Fruit fly (Drosophila melanogaster) whole organism, embryonic: ENCODE results near the gene teq.

ENCODE experiments used
- Aef1 ChIP-seq: fragments of 200-800 bp; sonication (Bioruptor generic); IDR thresholded peaks from 3 replicates; pipeline ENCODE4 v1.3.6; 2022; ENCODE audit warnings: missing biosample characterization, missing genetic modification characterization
- Atf6 ChIP-seq: fragments of 200-800 bp; sonication (Bioruptor generic); IDR thresholded peaks from 2 replicates; pipeline ENCODE4 v1.3.6; 2022; ENCODE audit warnings: missing biosample characterization, missing genetic modification characterization
- BtbVII ChIP-seq: fragments of 200-800 bp; sonication (Bioruptor generic); optimal IDR thresholded peaks from 3 replicates; lab custom pipeline; 2017; ENCODE audit warnings: missing biosample characterization, mild to moderate bottlenecking, missing genetic modification characterization
- CG10274 ChIP-seq: fragments of 200-800 bp; sonication (Bioruptor generic); optimal IDR thresholded peaks from 3 replicates; lab custom pipeline; 2017; ENCODE audit warnings: missing biosample characterization, mild to moderate bottlenecking, missing genetic modification characterization
- CG11695 ChIP-seq: fragments of 200-800 bp; sonication (Bioruptor generic); IDR thresholded peaks from 3 replicates; pipeline ENCODE4 v1.3.6; 2022; ENCODE audit warnings: missing biosample characterization, missing genetic modification characterization
- CG14710 ChIP-seq: fragments of 200-800 bp; sonication (Bioruptor generic); optimal IDR thresholded peaks from 3 replicates; lab custom pipeline; 2019; ENCODE audit warnings: missing biosample characterization, mild to moderate bottlenecking, missing genetic modification characterization, moderate library complexity
- CG14860 ChIP-seq: fragments of 200-800 bp; sonication (Bioruptor generic); IDR thresholded peaks from 3 replicates; pipeline ENCODE4 v1.3.6; 2022; ENCODE audit warnings: missing biosample characterization, missing genetic modification characterization; ENCODE audit not compliant: partially characterized antibody
- CG15011 ChIP-seq: fragments of 200-800 bp; sonication (Bioruptor generic); optimal IDR thresholded peaks from 3 replicates; lab custom pipeline; 2018; ENCODE audit warnings: missing biosample characterization, mild to moderate bottlenecking, missing genetic modification characterization
- CG16779 ChIP-seq: fragments of 200-800 bp; sonication (Bioruptor generic); IDR thresholded peaks from 2 replicates; pipeline ENCODE4 v1.3.6; 2022; ENCODE audit warnings: missing biosample characterization, missing genetic modification characterization
- CG16813 ChIP-seq: fragments of 200-800 bp; sonication (Bioruptor generic); IDR thresholded peaks from 3 replicates; pipeline ENCODE4 v1.3.6; 2022; ENCODE audit warnings: missing biosample characterization, missing genetic modification characterization; ENCODE audit not compliant: partially characterized antibody
- CG16863 ChIP-seq: fragments of 200-800 bp; sonication (Bioruptor generic); optimal IDR thresholded peaks from 3 replicates; lab custom pipeline; 2016; ENCODE audit warnings: missing biosample characterization, missing genetic modification characterization
- CG18011 ChIP-seq: fragments of 200-800 bp; sonication (Bioruptor generic); optimal IDR thresholded peaks from 2 replicates; lab custom pipeline; 2017; ENCODE audit warnings: missing biosample characterization, missing genetic modification characterization, mild to moderate bottlenecking, moderate library complexity, missing genotype
- CG31388 ChIP-seq: fragments of 200-800 bp; sonication (Bioruptor generic); optimal IDR thresholded peaks from 2 replicates; lab custom pipeline; 2016; ENCODE audit warnings: missing biosample characterization, missing genetic modification characterization
- CG32767 ChIP-seq: fragments of 200-800 bp; sonication (Bioruptor generic); IDR thresholded peaks from 2 replicates; pipeline ENCODE4 v1.3.6; 2022; ENCODE audit warnings: missing biosample characterization, missing genetic modification characterization
- CG34224 ChIP-seq: fragments of 200-800 bp; sonication (Bioruptor generic); IDR thresholded peaks from 3 replicates; pipeline ENCODE4 v1.3.6; 2022; ENCODE audit warnings: missing biosample characterization, missing genetic modification characterization; ENCODE audit not compliant: partially characterized antibody
- CG4424 ChIP-seq: fragments of 200-800 bp; sonication (Bioruptor generic); optimal IDR thresholded peaks from 3 replicates; lab custom pipeline; 2016; ENCODE audit warnings: missing biosample characterization, missing genetic modification characterization
- CG6175 ChIP-seq: fragments of 200-800 bp; sonication (Bioruptor generic); IDR thresholded peaks from 3 replicates; pipeline ENCODE4 v1.3.6; 2022; ENCODE audit warnings: missing biosample characterization, missing genetic modification characterization
- CG6654 ChIP-seq: fragments of 200-800 bp; sonication (Bioruptor generic); optimal IDR thresholded peaks from 2 replicates; lab custom pipeline; 2017; ENCODE audit warnings: missing biosample characterization, mild to moderate bottlenecking, missing genetic modification characterization
- CG6689 ChIP-seq: fragments of 200-800 bp; sonication (Bioruptor generic); IDR thresholded peaks from 2 replicates; pipeline ENCODE4 v1.3.6; 2022; ENCODE audit warnings: missing biosample characterization, missing genetic modification characterization
- CG7839 ChIP-seq: fragments of 200-800 bp; sonication (Bioruptor generic); optimal IDR thresholded peaks from 3 replicates; lab custom pipeline; 2018; ENCODE audit warnings: missing biosample characterization, mild to moderate bottlenecking, missing genetic modification characterization, moderate library complexity
- CG8089 ChIP-seq: fragments of 200-800 bp; sonication (Bioruptor generic); optimal IDR thresholded peaks from 3 replicates; lab custom pipeline; 2016; ENCODE audit warnings: missing biosample characterization, missing genetic modification characterization
- D19A ChIP-seq: fragments of 200-800 bp; optimal IDR thresholded peaks from 3 replicates; lab custom pipeline; 2019; ENCODE audit warnings: missing biosample characterization, mild to moderate bottlenecking, missing genetic modification characterization, moderate library complexity
- Dbx ChIP-seq: fragments of 200-800 bp; sonication (Bioruptor generic); IDR thresholded peaks from 3 replicates; pipeline ENCODE4 v1.3.6; 2022; ENCODE audit warnings: missing biosample characterization, missing genetic modification characterization
- Dip2 ChIP-seq: fragments of 200-800 bp; sonication (Bioruptor generic); IDR thresholded peaks from 2 replicates; pipeline ENCODE4 v1.3.6; 2022; ENCODE audit warnings: missing biosample characterization, missing genetic modification characterization
- Dp ChIP-seq: fragments of 200-800 bp; sonication (Bioruptor generic); optimal IDR thresholded peaks from 2 replicates; lab custom pipeline; 2018; ENCODE audit warnings: missing biosample characterization, mild to moderate bottlenecking, missing genetic modification characterization, moderate library complexity
- Ets65A ChIP-seq: fragments of 200-800 bp; sonication (Bioruptor generic); peaks from one replicate; lab custom pipeline; 2016; ENCODE audit warnings: missing biosample characterization, missing genetic modification characterization
- Hmr ChIP-seq: fragments of 200-800 bp; sonication (Bioruptor generic); optimal IDR thresholded peaks from 3 replicates; lab custom pipeline; 2017; ENCODE audit warnings: mild to moderate bottlenecking, missing biosample characterization, missing genetic modification reagents, missing genetic modification characterization
- Hr3 ChIP-seq: fragments of 200-800 bp; sonication (Bioruptor generic); optimal IDR thresholded peaks from 3 replicates; lab custom pipeline; 2016; ENCODE audit warnings: missing biosample characterization, missing genetic modification characterization
- Kr ChIP-seq: fragments of 200-800 bp; sonication (Bioruptor generic); optimal IDR thresholded peaks from 2 replicates; lab custom pipeline; 2017; ENCODE audit warnings: missing biosample characterization, mild to moderate bottlenecking, missing genetic modification characterization
- PHDP ChIP-seq: fragments of 200-800 bp; sonication (Bioruptor generic); optimal IDR thresholded peaks from 3 replicates; lab custom pipeline; 2018; ENCODE audit warnings: missing biosample characterization, mild to moderate bottlenecking, missing genetic modification characterization, moderate library complexity
- Ptx1 ChIP-seq: fragments of 200-800 bp; sonication (Bioruptor generic); IDR thresholded peaks from 2 replicates; pipeline ENCODE4 v1.3.6; 2022; ENCODE audit warnings: missing biosample characterization, missing genetic modification characterization
- Sin3A ChIP-seq: fragments of >200 bp; optimal IDR thresholded peaks from 2 replicates; lab custom pipeline; 2018
- amos ChIP-seq: fragments of 200-800 bp; sonication (Bioruptor generic); IDR thresholded peaks from 2 replicates; pipeline ENCODE4 v1.3.6; 2022; ENCODE audit warnings: missing biosample characterization, missing genetic modification characterization; ENCODE audit not compliant: partially characterized antibody
- ara ChIP-seq: fragments of 200-800 bp; sonication (Bioruptor generic); IDR thresholded peaks from 2 replicates; pipeline ENCODE4 v1.3.6; 2022; ENCODE audit warnings: missing biosample characterization, missing genetic modification characterization
- chn ChIP-seq: fragments of 200-800 bp; sonication (Bioruptor generic); optimal IDR thresholded peaks from 2 replicates; lab custom pipeline; 2016; ENCODE audit warnings: missing biosample characterization, missing genetic modification characterization
- dimm ChIP-seq: fragments of 200-800 bp; sonication (Bioruptor generic); IDR thresholded peaks from 2 replicates; pipeline ENCODE4 v1.3.6; 2022; ENCODE audit warnings: missing biosample characterization, missing genetic modification characterization
- dpn ChIP-seq, 2 experiments: fragments of 200-800 bp; sonication (Bioruptor generic); optimal IDR thresholded peaks; 3 replicates each; lab custom pipeline; 2016; ENCODE audit warnings: missing biosample characterization in 2 of 2, missing genetic modification characterization in 2 of 2
- ftz-f1 ChIP-seq: fragments of 200-800 bp; sonication (Bioruptor generic); optimal IDR thresholded peaks from 2 replicates; lab custom pipeline; 2016; ENCODE audit warnings: missing biosample characterization, missing genetic modification characterization
- fu2 ChIP-seq: fragments of 200-800 bp; sonication (Bioruptor generic); optimal IDR thresholded peaks from 2 replicates; lab custom pipeline; 2016; ENCODE audit warnings: missing biosample characterization, missing genetic modification characterization
- gro ChIP-seq: fragments of 200-800 bp; sonication (Bioruptor generic); optimal IDR thresholded peaks from 2 replicates; lab custom pipeline; 2016; ENCODE audit warnings: missing biosample characterization, missing genetic modification characterization
- gsb-n ChIP-seq: fragments of 200-800 bp; sonication (Bioruptor generic); optimal IDR thresholded peaks from 3 replicates; lab custom pipeline; 2018; ENCODE audit warnings: missing biosample characterization, mild to moderate bottlenecking, missing genetic modification characterization
- inv ChIP-seq: fragments of 200-800 bp; sonication (Bioruptor generic); IDR thresholded peaks from 2 replicates; pipeline ENCODE4 v1.3.6; 2022; ENCODE audit warnings: missing biosample characterization, missing genetic modification characterization; ENCODE audit not compliant: partially characterized antibody
- kni ChIP-seq: fragments of 200-800 bp; sonication (Bioruptor generic); optimal IDR thresholded peaks from 3 replicates; lab custom pipeline; 2017; ENCODE audit warnings: mild to moderate bottlenecking, missing biosample characterization, missing genetic modification reagents, missing genetic modification characterization
- lab ChIP-seq: fragments of 200-800 bp; sonication (Bioruptor generic); optimal IDR thresholded peaks from 3 replicates; lab custom pipeline; 2017; ENCODE audit warnings: missing biosample characterization, missing genetic modification characterization, mild to moderate bottlenecking, moderate library complexity, missing genetic modification reagents
- sens-2 ChIP-seq: fragments of 200-800 bp; sonication (Bioruptor generic); IDR thresholded peaks from 2 replicates; pipeline ENCODE4 v1.3.6; 2022; ENCODE audit warnings: missing biosample characterization, missing genetic modification characterization
- tgo ChIP-seq: fragments of 200-800 bp; sonication (Bioruptor generic); IDR thresholded peaks from 3 replicates; pipeline ENCODE4 v1.3.6; 2022; ENCODE audit warnings: missing biosample characterization, missing genetic modification characterization
- tll ChIP-seq, 2 experiments: fragments of 200-800 bp in 1 of 2; fragments of >200 bp in 1 of 2; sonication (Bioruptor generic) in 1 of 2; optimal IDR thresholded peaks; 2 replicates each; lab custom pipeline; 2017 to 2019; ENCODE audit warnings: missing biosample characterization in 2 of 2, missing genetic modification characterization in 2 of 2, mild to moderate bottlenecking in 1 of 2, moderate library complexity in 1 of 2
- toy ChIP-seq: fragments of 200-800 bp; sonication (Bioruptor generic); IDR thresholded peaks from 2 replicates; pipeline ENCODE4 v1.3.6; 2022; ENCODE audit warnings: missing biosample characterization, missing genetic modification characterization
- vnd ChIP-seq: fragments of 200-800 bp; sonication (Bioruptor generic); IDR thresholded peaks from 3 replicates; pipeline ENCODE4 v1.3.6; 2022; ENCODE audit warnings: missing biosample characterization, missing genetic modification characterization; ENCODE audit not compliant: partially characterized antibody
- zen2 ChIP-seq: fragments of 200-800 bp; sonication (Bioruptor generic); IDR thresholded peaks from 3 replicates; pipeline ENCODE4 v1.3.6; 2022; ENCODE audit warnings: missing biosample characterization, missing genetic modification characterization; ENCODE audit not compliant: partially characterized antibody
- zfh1 ChIP-seq: fragments of 200-800 bp; sonication (Bioruptor generic); IDR thresholded peaks from 3 replicates; pipeline ENCODE4 v1.3.6; 2022; ENCODE audit warnings: missing biosample characterization, missing genetic modification characterization

The teq gene

DNA sequence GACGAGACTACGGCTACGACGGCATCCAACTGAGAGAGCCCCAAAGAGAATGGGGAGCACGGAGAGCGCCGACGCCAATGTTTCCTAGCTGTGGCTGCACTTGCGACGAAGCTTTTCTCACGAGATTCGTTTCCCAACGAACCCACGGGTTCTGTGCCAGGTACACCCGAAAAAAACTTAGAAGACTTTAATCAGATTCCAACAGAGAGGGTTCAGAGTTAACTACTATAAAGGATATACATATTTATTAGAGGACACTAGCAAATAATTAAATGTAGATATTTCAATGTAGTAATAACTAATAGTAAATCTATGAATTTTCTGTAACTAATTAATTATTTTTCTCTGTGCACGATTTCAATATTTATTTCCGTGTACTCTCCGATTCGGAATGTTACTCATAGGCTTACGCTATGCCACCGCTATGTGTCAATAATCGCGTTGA is 8.4 kb upstream of the teq start, which contains the start of gene Argk1 (continued):
- TF ChIP-seq inv: no peak
- TF ChIP-seq zen2: 0 out of 3 replicates have a peak, but pooled peaks have one; percentile 11
- no peak for TF ChIP-seq kni (GFP tag; lab: Kevin White, UChicago)
- TF ChIP-seq D19A (tag; lab: Kevin White, UChicago): no peak
- TF ChIP-seq Dp (GFP tag; lab: Kevin White, UChicago): no peak
- TF ChIP-seq BtbVII (GFP tag; lab: Kevin White, UChicago): no peak
- TF ChIP-seq Kr: no peak
- no peak for TF ChIP-seq CG34224 (GFP tag; lab: Robert Waterston, UW)
- no peak for TF ChIP-seq CG16779 (GFP tag; lab: Robert Waterston, UW)
- TF ChIP-seq tgo: peak; percentile 51; the same call in 2 of the 3 replicates
- no peak for TF ChIP-seq CG31388 (GFP tag; lab: Kevin White, UChicago)
- TF ChIP-seq Ets65A: peak; percentile 46
- peak; percentile 82 for TF ChIP-seq PHDP
- TF ChIP-seq Dip2 (GFP tag; lab: Robert Waterston, UW): no peak
- no peak for TF ChIP-seq dimm (GFP tag; lab: Robert Waterston, UW)
- TF ChIP-seq Sin3A (lab: Kevin White, UChicago): no peak
- peak; percentile 77 for TF ChIP-seq Atf6 (GFP tag; lab: Robert Waterston, UW)
- no peak for TF ChIP-seq toy (GFP tag; lab: Robert Waterston, UW)
- peak; percentile 74 for TF ChIP-seq CG7839 (tag; lab: Kevin White, UChicago)
- no peak for TF ChIP-seq tll (GFP tag; optimal IDR thresholded peaks at IDR 0.05; lab: Kevin White, UChicago)
- TF ChIP-seq ara (GFP tag; lab: Robert Waterston, UW): no peak
- TF ChIP-seq fu2 (GFP tag; lab: Kevin White, UChicago): no peak
- no peak for TF ChIP-seq CG16813 (GFP tag; lab: Robert Waterston, UW)
- no peak for TF ChIP-seq CG16863 (GFP tag; lab: Kevin White, UChicago)
- TF ChIP-seq ftz-f1 (GFP tag; lab: Kevin White, UChicago): no peak
- TF ChIP-seq Ptx1 (GFP tag; lab: Robert Waterston, UW): peak; percentile 69
- peak; percentile 32; the same call in 1 of the 2 replicates for TF ChIP-seq CG6689 (GFP tag; lab: Robert Waterston, UW)
- TF ChIP-seq dpn (GFP tag; optimal IDR thresholded peaks at IDR 0.05; lab: Kevin White, UChicago): peak; percentile 28 to 63
- no peak for TF ChIP-seq sens-2 (GFP tag; lab: Robert Waterston, UW)
- TF ChIP-seq vnd (GFP tag; lab: Robert Waterston, UW): no peak
- 0 out of 3 replicates have a peak, but pooled peaks have one; percentile 11 for TF ChIP-seq Dbx (GFP tag; lab: Robert Waterston, UW)
- no peak for TF ChIP-seq gsb-n
- TF ChIP-seq CG32767 (GFP tag; lab: Robert Waterston, UW): no peak
- TF ChIP-seq CG4424 (GFP tag; lab: Kevin White, UChicago): no peak
- TF ChIP-seq Hmr (GFP tag; lab: Kevin White, UChicago): peak; percentile 81
- TF ChIP-seq chn: no peak
- peak; percentile 66 for TF ChIP-seq Hr3 (GFP tag; lab: Kevin White, UChicago)
- TF ChIP-seq CG11695: peak; percentile 67; the same call in 2 of the 3 replicates
- no peak for TF ChIP-seq gro
- TF ChIP-seq Aef1: no peak
- TF ChIP-seq CG8089 (GFP tag; lab: Kevin White, UChicago): no peak
- TF ChIP-seq CG10274 (GFP tag; lab: Kevin White, UChicago): no peak
- TF ChIP-seq amos: no peak
- no peak for TF ChIP-seq CG18011 (GFP tag; lab: Kevin White, UChicago)
- TF ChIP-seq CG15011: no peak
- peak; percentile 45 for TF ChIP-seq lab (GFP tag; lab: Kevin White, UChicago)
- no peak for TF ChIP-seq CG14710 (tag; lab: Kevin White, UChicago)
- TF ChIP-seq CG14860: no peak
- no peak for TF ChIP-seq CG6175 (GFP tag; lab: Robert Waterston, UW)
- TF ChIP-seq zfh1: peak; percentile 46; the same call in 1 of the 3 replicates
- no peak for TF ChIP-seq CG6654
